Fruit fly (Drosophila melanogaster): ENCODE measurements around the gene CG7126.

Gene CG7126

DNA sequence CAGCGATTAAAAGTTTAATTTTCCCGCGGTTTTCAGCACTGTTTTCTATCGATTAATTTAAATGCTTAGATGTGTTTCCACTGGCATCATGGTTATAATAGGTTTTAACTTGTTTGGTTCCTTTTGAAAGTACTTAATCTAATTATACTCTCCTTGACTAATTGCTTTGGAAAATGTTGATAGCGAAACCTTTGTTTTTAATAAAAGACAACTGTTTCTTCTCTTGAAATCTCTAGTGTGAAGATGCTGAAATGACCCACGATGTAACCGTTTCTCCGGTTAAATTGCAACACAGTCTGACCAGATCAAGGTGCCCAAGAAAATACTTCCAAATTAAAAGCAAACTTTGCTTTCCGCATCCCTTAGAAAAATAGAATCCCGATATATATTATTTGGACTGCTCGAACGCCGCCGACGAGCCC is 3.7 kb downstream of the CG7126 start, which contains the start of gene Dlc90F (continued):
- TF ChIP-seq Six4 (GFP tag; optimal IDR thresholded peaks at IDR 0.05) (peak; percentile 38), Bdp1 (GFP tag; optimal IDR thresholded peaks at IDR 0.05) (peak; percentile 72), CG1233 (GFP tag; optimal IDR thresholded peaks at IDR 0.05) (peak; percentile 34), HLH54F (GFP tag; optimal IDR thresholded peaks at IDR 0.05) (peak; percentile 81), Nf-YC (tag; optimal IDR thresholded peaks at IDR 0.05) (peak; percentile 69), dm (GFP tag; optimal IDR thresholded peaks at IDR 0.05) (peak; percentile 83), MESR4 (GFP tag; optimal IDR thresholded peaks at IDR 0.05) (no peak), danr (GFP tag; IDR thresholded peaks at IDR 0.05) (peak; percentile 46; the same call in 1 of the 2 replicates), CG11560 (tag; IDR thresholded peaks at IDR 0.05) (peak; percentile 83), CG15269 (tag; optimal IDR thresholded peaks at IDR 0.05) (no peak), aop (GFP tag; IDR thresholded peaks at IDR 0.05) (0 out of 2 replicates have a peak, but pooled peaks have one; percentile 27), Ptx1 (GFP tag; IDR thresholded peaks at IDR 0.05) (peak; percentile 90), CG3281 (GFP tag; optimal IDR thresholded peaks at IDR 0.05) (peak; percentile 46), Blimp-1 (GFP tag; optimal IDR thresholded peaks at IDR 0.05) (peak; percentile 39), CG8388 (GFP tag; optimal IDR thresholded peaks at IDR 0.05) (peak; percentile 72), corto (GFP tag; optimal IDR thresholded peaks at IDR 0.05) (no peak), CG7745 (tag; optimal IDR thresholded peaks at IDR 0.05) (no peak), chn (GFP tag; optimal IDR thresholded peaks at IDR 0.05) (peak; percentile 81), HLH3B (GFP tag; IDR thresholded peaks at IDR 0.05) (peak; percentile 66; the same call in 1 of the 2 replicates), Scr (GFP tag; IDR thresholded peaks at IDR 0.05; ENCODE audit: partially characterized antibody) (peak; percentile 69), rib (GFP tag; IDR thresholded peaks at IDR 0.05) (peak; percentile 47; the same call in 1 of the 2 replicates), Ssrp (tag; optimal IDR thresholded peaks at IDR 0.05) (peak; percentile 84), CG4360 (GFP tag; IDR thresholded peaks at IDR 0.05) (no peak), hth (optimal IDR thresholded peaks at IDR 0.05) (no peak), nerfin-2 (GFP tag; IDR thresholded peaks at IDR 0.05; ENCODE audit: partially characterized antibody) (no peak), p53 (GFP tag; optimal IDR thresholded peaks at IDR 0.05) (peak; percentile 68), Meics (GFP tag; optimal IDR thresholded peaks at IDR 0.05) (peak; percentile 47), pfk (GFP tag; optimal IDR thresholded peaks at IDR 0.05) (no peak), ac (GFP tag; optimal IDR thresholded peaks at IDR 0.05) (no peak), chif (GFP tag; optimal IDR thresholded peaks at IDR 0.05) (peak; percentile 66 to 83), ind (GFP tag; optimal IDR thresholded peaks at IDR 0.05) (peak; percentile 82), CG12769 (tag; optimal IDR thresholded peaks at IDR 0.05) (no peak), Taf1 (GFP tag; IDR thresholded peaks at IDR 0.05) (peak; percentile 53; the same call in 1 of the 2 replicates), luna (GFP tag; optimal IDR thresholded peaks at IDR 0.05) (no peak), CG12744 (GFP tag; optimal IDR thresholded peaks at IDR 0.05) (peak; percentile 64), CG3163 (GFP tag; optimal IDR thresholded peaks at IDR 0.05) (peak; percentile 55), vfl (GFP tag; optimal IDR thresholded peaks at IDR 0.05) (peak; percentile 74), CG10462 (GFP tag; optimal IDR thresholded peaks at IDR 0.05) (peak; percentile 58), zen2 (GFP tag; IDR thresholded peaks at IDR 0.05; ENCODE audit: partially characterized antibody) (no peak), CG7987 (GFP tag; optimal IDR thresholded peaks at IDR 0.05) (no peak), CG16815 (GFP tag; optimal IDR thresholded peaks at IDR 0.05) (peak; percentile 64), Lim3 (GFP tag; IDR thresholded peaks at IDR 0.05) (peak; percentile 53; the same call in 1 of the 2 replicates), unpg (GFP tag; optimal IDR thresholded peaks at IDR 0.05) (peak; percentile 78), Nf-YA (GFP tag; IDR thresholded peaks at IDR 0.05) (no peak), CG4707 (GFP tag; optimal IDR thresholded peaks at IDR 0.05) (no peak), nom (GFP tag; optimal IDR thresholded peaks at IDR 0.05) (no peak), CG3726 (GFP tag; IDR thresholded peaks at IDR 0.05) (peak; percentile 72; the same call in 1 of the 3 replicates), CG6791 (GFP tag; IDR thresholded peaks at IDR 0.05; ENCODE audit: partially characterized antibody) (no peak), CG15514 (GFP tag; optimal IDR thresholded peaks at IDR 0.05) (peak; percentile 67), Myb (GFP tag; optimal IDR thresholded peaks at IDR 0.05) (peak; percentile 92)
